Fruit fly (Drosophila melanogaster): ENCODE measurements around the gene CG13022.

CG13022 gene

dm6 chr3L:16987347-16987746 lies 48.6 kb upstream of the CG13022 start (continued):
- TF ChIP-seq Eip78C (GFP tag) (peak; percentile 76), CG6163 (GFP tag; IDR thresholded peaks at IDR 0.05) (no peak), CG6792 (GFP tag; optimal IDR thresholded peaks at IDR 0.05) (no peak), Gug (GFP tag; IDR thresholded peaks at IDR 0.05) (no peak), CG6276 (GFP tag; optimal IDR thresholded peaks at IDR 0.05) (peak; percentile 41), spab (GFP tag; optimal IDR thresholded peaks at IDR 0.05) (no peak), CG11902 (GFP tag; optimal IDR thresholded peaks at IDR 0.05) (no peak), acj6 (GFP tag; optimal IDR thresholded peaks at IDR 0.05) (peak; percentile 23), Sox15 (GFP tag; optimal IDR thresholded peaks at IDR 0.05) (no peak), CG32006 (GFP tag; optimal IDR thresholded peaks at IDR 0.05) (peak; percentile 60), CG3919 (GFP tag; optimal IDR thresholded peaks at IDR 0.05) (peak; percentile 21), CG11762 (GFP tag; optimal IDR thresholded peaks at IDR 0.05; ENCODE audit: insufficient read depth) (no peak), pdm3 (GFP tag; optimal IDR thresholded peaks at IDR 0.05) (peak; percentile 33), Ets96B (tag; optimal IDR thresholded peaks at IDR 0.05) (no peak), Hr4 (GFP tag; optimal IDR thresholded peaks at IDR 0.05) (peak; percentile 58), Hr39 (GFP tag; optimal IDR thresholded peaks at IDR 0.05) (no peak)

DNA sequence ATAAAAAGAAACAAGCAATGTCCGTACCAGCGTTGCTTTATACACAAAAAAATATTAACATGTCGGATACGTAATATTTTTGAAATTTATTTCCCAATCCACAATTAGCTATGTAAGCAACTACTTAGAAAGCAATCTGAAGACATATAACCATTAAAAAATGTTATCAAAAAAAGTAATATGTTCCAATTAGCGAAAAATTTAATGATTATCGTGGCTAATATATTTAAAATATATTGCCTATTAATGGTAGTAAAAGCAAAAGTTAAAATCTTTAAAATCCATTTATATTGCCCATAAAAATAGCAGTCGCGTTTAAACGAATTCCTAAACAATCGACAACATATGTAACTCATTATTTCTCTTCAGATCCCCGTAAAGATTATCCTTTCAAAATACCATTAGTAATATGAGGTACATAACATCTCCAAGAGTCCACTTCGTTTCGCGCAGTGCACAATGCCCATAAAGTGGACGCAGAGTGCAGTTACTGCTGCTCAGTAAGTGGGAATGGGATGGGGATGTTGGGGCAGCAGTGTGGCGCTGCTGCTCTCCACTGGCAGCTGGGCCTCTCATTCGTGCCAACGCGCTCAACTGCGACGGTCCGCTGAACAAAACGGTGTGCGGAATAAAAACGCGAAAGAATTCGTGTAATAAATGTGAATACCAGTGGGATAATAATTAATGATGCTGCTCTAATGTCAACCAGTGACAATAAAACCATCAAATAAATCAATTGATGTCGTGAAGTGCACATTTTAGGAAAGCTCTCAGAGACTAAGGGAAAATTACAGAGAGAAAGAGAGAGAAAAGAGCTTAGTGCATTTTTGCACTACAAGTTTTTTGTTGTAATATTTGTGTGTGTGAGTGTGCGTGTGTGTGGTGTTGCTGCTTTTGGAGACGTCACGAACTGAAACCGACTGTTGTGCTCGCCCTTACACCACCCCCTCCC lies 47.6 kb upstream of the CG13022 start:
- TF ChIP-seq CG8119 (GFP tag; IDR thresholded peaks at IDR 0.05), result peak; percentile 69; the same call in 2 of the 3 replicates
- peak; percentile 70 for TF ChIP-seq CG3032 (tag; optimal IDR thresholded peaks at IDR 0.05)
- peak; percentile 75 for TF ChIP-seq CG11294 (GFP tag; IDR thresholded peaks at IDR 0.05)
- peak; percentile 23 for TF ChIP-seq Eip93F (GFP tag; optimal IDR thresholded peaks at IDR 0.05)
- TF ChIP-seq Gug (GFP tag; IDR thresholded peaks at IDR 0.05), result peak; percentile 68
- peak; percentile 26 for TF ChIP-seq CG8319 (GFP tag; optimal IDR thresholded peaks at IDR 0.05)
- TF ChIP-seq CG10669 (GFP tag; optimal IDR thresholded peaks at IDR 0.05), result peak; percentile 72
- peak; percentile 46 for TF ChIP-seq CG9139 (GFP tag; optimal IDR thresholded peaks at IDR 0.05)
- peak; percentile 81 for TF ChIP-seq Met (GFP tag; optimal IDR thresholded peaks at IDR 0.05)
- TF ChIP-seq Sox102F (GFP tag; optimal IDR thresholded peaks at IDR 0.05), result peak; percentile 59
- peak; percentile 70 for TF ChIP-seq Sox15 (GFP tag; optimal IDR thresholded peaks at IDR 0.05)
- TF ChIP-seq net (GFP tag; optimal IDR thresholded peaks at IDR 0.05), result peak; percentile 89
- peak; percentile 84 for TF ChIP-seq Eip75B (GFP tag; optimal IDR thresholded peaks at IDR 0.05)
- peak; percentile 51 to 95 for TF ChIP-seq salr (GFP tag; optimal IDR thresholded peaks at IDR 0.05)
- TF ChIP-seq Lpt (GFP tag; optimal IDR thresholded peaks at IDR 0.05), result peak; percentile 64
- peak; percentile 66 for TF ChIP-seq Ets96B (tag; optimal IDR thresholded peaks at IDR 0.05)
- peak; percentile 83 for TF ChIP-seq lz (GFP tag; optimal IDR thresholded peaks at IDR 0.05)
- TF ChIP-seq spab (GFP tag; optimal IDR thresholded peaks at IDR 0.05), result peak; percentile 83
- peak; percentile 57 for TF ChIP-seq CG11902 (GFP tag; optimal IDR thresholded peaks at IDR 0.05)
- TF ChIP-seq OdsH (GFP tag; optimal IDR thresholded peaks at IDR 0.05), result peak; percentile 82
- peak; percentile 61 for TF ChIP-seq Blimp-1 (GFP tag; optimal IDR thresholded peaks at IDR 0.05)
- TF ChIP-seq CG1621 (tag; optimal IDR thresholded peaks at IDR 0.05), result peak; percentile 38
- no peak for TF ChIP-seq fd85E (GFP tag; optimal IDR thresholded peaks at IDR 0.05)
- no peak for TF ChIP-seq Hr38 (GFP tag; optimal IDR thresholded peaks at IDR 0.05)
- TF ChIP-seq esn (GFP tag; optimal IDR thresholded peaks at IDR 0.05), result peak; percentile 88
- peak; percentile 87 for TF ChIP-seq CG6276 (GFP tag; optimal IDR thresholded peaks at IDR 0.05)
- peak; percentile 86 for TF ChIP-seq CG4318 (GFP tag; optimal IDR thresholded peaks at IDR 0.05)
- peak; percentile 74 for TF ChIP-seq acj6 (GFP tag; optimal IDR thresholded peaks at IDR 0.05)
- TF ChIP-seq Eip78C (GFP tag), result peak; percentile 97
- peak; percentile 83 for TF ChIP-seq CG10631 (GFP tag; optimal IDR thresholded peaks at IDR 0.05)
- peak; percentile 62 for TF ChIP-seq CG7368 (GFP tag; optimal IDR thresholded peaks at IDR 0.05)
- TF ChIP-seq CG32006 (GFP tag; optimal IDR thresholded peaks at IDR 0.05), result peak; percentile 93
- TF ChIP-seq Sox14 (GFP tag; optimal IDR thresholded peaks at IDR 0.05), result peak; percentile 80
- peak; percentile 59 for TF ChIP-seq CG6792 (GFP tag; optimal IDR thresholded peaks at IDR 0.05)
- peak; percentile 63 to 71 for TF ChIP-seq ss (GFP tag; optimal IDR thresholded peaks at IDR 0.05)
- TF ChIP-seq dac (GFP tag; optimal IDR thresholded peaks at IDR 0.05), result peak; percentile 58
- peak; percentile 83 for TF ChIP-seq CG3919 (GFP tag; optimal IDR thresholded peaks at IDR 0.05)
- no peak for TF ChIP-seq vri (GFP tag; optimal IDR thresholded peaks at IDR 0.05)
- peak; percentile 64 for TF ChIP-seq cyc (GFP tag; optimal IDR thresholded peaks at IDR 0.05)
- peak; percentile 66 for TF ChIP-seq CG8632 (GFP tag; optimal IDR thresholded peaks at IDR 0.05)
- peak; percentile 84 for TF ChIP-seq Hr4 (GFP tag; optimal IDR thresholded peaks at IDR 0.05)
- TF ChIP-seq eg (GFP tag; IDR thresholded peaks at IDR 0.05), result peak; percentile 84

All from whole organism, prepupa.